Fruit fly (Drosophila melanogaster) whole organism, embryonic: Measurements from ENCODE around the gene CG31219.

Experiments
- Atf3 ChIP-seq: fragments of 200-800 bp; sonication (Bioruptor generic); optimal IDR thresholded peaks from 3 replicates; lab custom pipeline; 2016; ENCODE audit warnings: missing biosample characterization, missing genetic modification characterization
- CG10209 ChIP-seq: fragments of 200-800 bp; sonication (Bioruptor generic); optimal IDR thresholded peaks from 3 replicates; lab custom pipeline; 2017; ENCODE audit warnings: missing biosample characterization, mild to moderate bottlenecking, missing genetic modification characterization, missing genetic modification reagents
- CG10979 ChIP-seq: fragments of 200-800 bp; sonication (Bioruptor generic); optimal IDR thresholded peaks from 2 replicates; lab custom pipeline; 2018; ENCODE audit warnings: missing biosample characterization, mild to moderate bottlenecking, missing genetic modification characterization, moderate library complexity
- CG11456 ChIP-seq: fragments of 200-800 bp; sonication (Bioruptor generic); IDR thresholded peaks from 3 replicates; pipeline ENCODE4 v1.3.6; 2022; ENCODE audit warnings: missing biosample characterization, missing genetic modification characterization
- CG14965 ChIP-seq: fragments of 200-800 bp; sonication (Bioruptor generic); optimal IDR thresholded peaks from 2 replicates; lab custom pipeline; 2016; ENCODE audit warnings: missing biosample characterization, missing genetic modification characterization, borderline replicate concordance
- CG1603 ChIP-seq: fragments of 200-800 bp; sonication (Bioruptor generic); optimal IDR thresholded peaks from 2 replicates; lab custom pipeline; 2019; ENCODE audit warnings: missing biosample characterization, mild to moderate bottlenecking, missing genetic modification characterization, moderate library complexity
- CG17359 ChIP-seq: fragments of 200-800 bp; sonication (Bioruptor generic); optimal IDR thresholded peaks from 3 replicates; lab custom pipeline; 2018; ENCODE audit warnings: missing biosample characterization, mild to moderate bottlenecking, missing genetic modification characterization, moderate library complexity
- CG18262 ChIP-seq: fragments of 200-800 bp; optimal IDR thresholded peaks from 3 replicates; lab custom pipeline; 2019; ENCODE audit warnings: missing biosample characterization, mild to moderate bottlenecking, missing genetic modification characterization, moderate library complexity
- CG2202 ChIP-seq: fragments of 200-800 bp; sonication (Bioruptor generic); optimal IDR thresholded peaks from 2 replicates; lab custom pipeline; 2018; ENCODE audit warnings: missing biosample characterization, mild to moderate bottlenecking, missing genetic modification characterization
- CG3281 ChIP-seq: fragments of 200-800 bp; sonication (Bioruptor generic); optimal IDR thresholded peaks from 3 replicates; lab custom pipeline; 2017; ENCODE audit warnings: missing biosample characterization, mild to moderate bottlenecking, missing genetic modification characterization
- CG3838 ChIP-seq: fragments of 200-800 bp; sonication (Bioruptor generic); optimal IDR thresholded peaks from 3 replicates; lab custom pipeline; 2016; ENCODE audit warnings: missing biosample characterization, missing genetic modification characterization
- CG4328 ChIP-seq: fragments of 200-800 bp; sonication (Bioruptor generic); optimal IDR thresholded peaks from 3 replicates; lab custom pipeline; 2017; ENCODE audit warnings: missing biosample characterization, missing genetic modification reagents, missing genetic modification characterization
- CG6765 ChIP-seq: fragments of 200-800 bp; sonication (Bioruptor generic); optimal IDR thresholded peaks from 3 replicates; lab custom pipeline; 2017; ENCODE audit warnings: missing biosample characterization, mild to moderate bottlenecking, missing genetic modification characterization
- CG7271 ChIP-seq: fragments of 200-800 bp; sonication (Bioruptor generic); optimal IDR thresholded peaks from 2 replicates; lab custom pipeline; 2018; ENCODE audit warnings: missing biosample characterization, mild to moderate bottlenecking, missing genetic modification characterization, moderate library complexity
- CG7963 ChIP-seq: fragments of 200-800 bp; sonication (Bioruptor generic); IDR thresholded peaks from 3 replicates; pipeline ENCODE4 v1.3.6; 2022; ENCODE audit warnings: missing biosample characterization, missing genetic modification characterization; ENCODE audit not compliant: partially characterized antibody
- CG8089 ChIP-seq: fragments of 200-800 bp; sonication (Bioruptor generic); optimal IDR thresholded peaks from 3 replicates; lab custom pipeline; 2016; ENCODE audit warnings: missing biosample characterization, missing genetic modification characterization
- CG8478 ChIP-seq: fragments of >200 bp; optimal IDR thresholded peaks from 2 replicates; lab custom pipeline; 2018
- Hmr ChIP-seq: fragments of 200-800 bp; sonication (Bioruptor generic); optimal IDR thresholded peaks from 3 replicates; lab custom pipeline; 2017; ENCODE audit warnings: mild to moderate bottlenecking, missing biosample characterization, missing genetic modification reagents, missing genetic modification characterization
- Hr78 ChIP-seq, 2 experiments: fragments of 200-800 bp in 1 of 2; fragments of >200 bp in 1 of 2; sonication (Bioruptor generic) in 1 of 2; optimal IDR thresholded peaks; 2 replicates each; lab custom pipeline; 2017 to 2019; ENCODE audit warnings: missing biosample characterization in 2 of 2, missing genetic modification characterization in 2 of 2, mild to moderate bottlenecking in 1 of 2, moderate library complexity in 1 of 2
- MESR4 ChIP-seq: fragments of 200-800 bp; sonication (Bioruptor generic); optimal IDR thresholded peaks from 2 replicates; lab custom pipeline; 2018; ENCODE audit warnings: missing biosample characterization, mild to moderate bottlenecking, missing genetic modification characterization, moderate library complexity
- Oaz ChIP-seq: fragments of 200-800 bp; sonication (Bioruptor generic); IDR thresholded peaks from 2 replicates; pipeline ENCODE4 v1.3.6; 2022; ENCODE audit warnings: missing biosample characterization, missing genetic modification characterization
- Sry-β ChIP-seq: fragments of 200-800 bp; sonication (Bioruptor generic); optimal IDR thresholded peaks from 2 replicates; lab custom pipeline; 2018; ENCODE audit warnings: missing biosample characterization, mild to moderate bottlenecking, missing genetic modification characterization, moderate library complexity
- Trl ChIP-seq, 3 experiments: fragments of >200 bp in 2 of 3; fragments of 200-800 bp in 1 of 3; sonication (Bioruptor generic) in 1 of 3; optimal IDR thresholded peaks; 2 replicates in 1 of 3; 3 replicates in 2 of 3; lab custom pipeline; 2016 to 2017; ENCODE audit warnings: missing biosample characterization in 1 of 3, missing genetic modification characterization in 1 of 3
- Usf ChIP-seq: fragments of 200-800 bp; sonication (Bioruptor generic); optimal IDR thresholded peaks from 2 replicates; lab custom pipeline; 2017; ENCODE audit warnings: missing genotype, missing biosample characterization, missing genetic modification characterization
- br ChIP-seq: fragments of >200 bp; optimal IDR thresholded peaks from 2 replicates; lab custom pipeline; 2017
- chinmo ChIP-seq: fragments of 200-800 bp; sonication (Bioruptor generic); IDR thresholded peaks from 4 replicates; pipeline ENCODE4 v1.3.6; 2022; ENCODE audit warnings: missing biosample characterization, missing genetic modification characterization; ENCODE audit not compliant: partially characterized antibody
- disco-r ChIP-seq: fragments of 200-800 bp; sonication (Bioruptor generic); optimal IDR thresholded peaks from 2 replicates; lab custom pipeline; 2016; ENCODE audit warnings: missing biosample characterization, missing genetic modification characterization
- ftz-f1 ChIP-seq: fragments of 200-800 bp; sonication (Bioruptor generic); optimal IDR thresholded peaks from 2 replicates; lab custom pipeline; 2016; ENCODE audit warnings: missing biosample characterization, missing genetic modification characterization
- grn ChIP-seq: fragments of 200-800 bp; sonication (Bioruptor generic); optimal IDR thresholded peaks from 3 replicates; lab custom pipeline; 2017; ENCODE audit warnings: missing biosample characterization, missing genetic modification characterization
- h ChIP-seq: fragments of >200 bp; optimal IDR thresholded peaks from 2 replicates; lab custom pipeline; 2017
- insv ChIP-seq, 2 experiments: fragments of 200-800 bp; sonication (Bioruptor generic); optimal IDR thresholded peaks; 3 replicates each; lab custom pipeline; 2016 to 2018; ENCODE audit warnings: missing biosample characterization in 2 of 2, missing genetic modification characterization in 2 of 2
- inv ChIP-seq: fragments of 200-800 bp; sonication (Bioruptor generic); IDR thresholded peaks from 2 replicates; pipeline ENCODE4 v1.3.6; 2022; ENCODE audit warnings: missing biosample characterization, missing genetic modification characterization; ENCODE audit not compliant: partially characterized antibody
- lbe ChIP-seq: fragments of 200-800 bp; sonication (Bioruptor generic); optimal IDR thresholded peaks from 2 replicates; lab custom pipeline; 2016; ENCODE audit warnings: missing biosample characterization, mild to moderate bottlenecking, missing genetic modification characterization
- lilli ChIP-seq: fragments of 200-800 bp; sonication (Bioruptor generic); optimal IDR thresholded peaks from 3 replicates; lab custom pipeline; 2016; ENCODE audit warnings: missing biosample characterization, missing genetic modification characterization
- luna ChIP-seq: fragments of 200-800 bp; sonication (Bioruptor generic); optimal IDR thresholded peaks from 2 replicates; lab custom pipeline; 2016; ENCODE audit warnings: missing biosample characterization, missing genetic modification characterization
- phol ChIP-seq: fragments of 200-800 bp; sonication (Bioruptor generic); optimal IDR thresholded peaks from 3 replicates; lab custom pipeline; 2018; ENCODE audit warnings: missing biosample characterization, mild to moderate bottlenecking, missing genetic modification characterization, moderate library complexity
- pzg ChIP-seq: fragments of 200-800 bp; sonication (Bioruptor generic); optimal IDR thresholded peaks from 3 replicates; lab custom pipeline; 2018; ENCODE audit warnings: missing biosample characterization, mild to moderate bottlenecking, missing genetic modification characterization, moderate library complexity
- repo ChIP-seq: fragments of 200-800 bp; sonication (Bioruptor generic); optimal IDR thresholded peaks from 2 replicates; lab custom pipeline; 2016; ENCODE audit warnings: missing biosample characterization, missing genetic modification characterization
- rib ChIP-seq: fragments of 200-800 bp; sonication (Bioruptor generic); IDR thresholded peaks from 2 replicates; pipeline ENCODE4 v1.3.6; 2022; ENCODE audit warnings: missing biosample characterization, missing genetic modification characterization
- sc ChIP-seq, 3 experiments: fragments of >200 bp in 2 of 3; fragments of 200-800 bp in 1 of 3; sonication (Bioruptor generic) in 1 of 3; optimal IDR thresholded peaks; 2 replicates in 2 of 3; 3 replicates in 1 of 3; lab custom pipeline; 2017; ENCODE audit warnings: mild to moderate bottlenecking in 1 of 3, missing biosample characterization in 1 of 3, missing genetic modification characterization in 1 of 3, missing genetic modification reagents in 1 of 3
- sens ChIP-seq: fragments of 200-800 bp; sonication (Bioruptor generic); peaks from one replicate; lab custom pipeline; 2016; ENCODE audit warnings: missing biosample characterization, missing genetic modification characterization
- sisA ChIP-seq: fragments of 200-800 bp; sonication (Bioruptor generic); IDR thresholded peaks from 2 replicates; pipeline ENCODE4 v1.3.6; 2022; ENCODE audit warnings: missing biosample characterization, missing genetic modification characterization
- slou ChIP-seq: fragments of 200-800 bp; sonication (Bioruptor generic); optimal IDR thresholded peaks from 3 replicates; lab custom pipeline; 2016; ENCODE audit warnings: missing biosample characterization, missing genetic modification characterization
- sug ChIP-seq: fragments of 200-800 bp; optimal IDR thresholded peaks from 2 replicates; lab custom pipeline; 2019; ENCODE audit warnings: missing biosample characterization, mild to moderate bottlenecking, missing genetic modification characterization, moderate library complexity
- tna ChIP-seq: fragments of 200-800 bp; sonication (Bioruptor generic); IDR thresholded peaks from 2 replicates; pipeline ENCODE4 v1.3.6; 2022; ENCODE audit warnings: missing biosample characterization, missing genetic modification characterization; ENCODE audit not compliant: partially characterized antibody
- vnd ChIP-seq: fragments of 200-800 bp; sonication (Bioruptor generic); IDR thresholded peaks from 3 replicates; pipeline ENCODE4 v1.3.6; 2022; ENCODE audit warnings: missing biosample characterization, missing genetic modification characterization; ENCODE audit not compliant: partially characterized antibody
- wek ChIP-seq: fragments of 200-800 bp; sonication (Bioruptor generic); optimal IDR thresholded peaks from 3 replicates; lab custom pipeline; 2018; ENCODE audit warnings: missing biosample characterization, mild to moderate bottlenecking, missing genetic modification characterization, moderate library complexity
- zen2 ChIP-seq: fragments of 200-800 bp; sonication (Bioruptor generic); IDR thresholded peaks from 3 replicates; pipeline ENCODE4 v1.3.6; 2022; ENCODE audit warnings: missing biosample characterization, missing genetic modification characterization; ENCODE audit not compliant: partially characterized antibody

CG31219 gene

DNA sequence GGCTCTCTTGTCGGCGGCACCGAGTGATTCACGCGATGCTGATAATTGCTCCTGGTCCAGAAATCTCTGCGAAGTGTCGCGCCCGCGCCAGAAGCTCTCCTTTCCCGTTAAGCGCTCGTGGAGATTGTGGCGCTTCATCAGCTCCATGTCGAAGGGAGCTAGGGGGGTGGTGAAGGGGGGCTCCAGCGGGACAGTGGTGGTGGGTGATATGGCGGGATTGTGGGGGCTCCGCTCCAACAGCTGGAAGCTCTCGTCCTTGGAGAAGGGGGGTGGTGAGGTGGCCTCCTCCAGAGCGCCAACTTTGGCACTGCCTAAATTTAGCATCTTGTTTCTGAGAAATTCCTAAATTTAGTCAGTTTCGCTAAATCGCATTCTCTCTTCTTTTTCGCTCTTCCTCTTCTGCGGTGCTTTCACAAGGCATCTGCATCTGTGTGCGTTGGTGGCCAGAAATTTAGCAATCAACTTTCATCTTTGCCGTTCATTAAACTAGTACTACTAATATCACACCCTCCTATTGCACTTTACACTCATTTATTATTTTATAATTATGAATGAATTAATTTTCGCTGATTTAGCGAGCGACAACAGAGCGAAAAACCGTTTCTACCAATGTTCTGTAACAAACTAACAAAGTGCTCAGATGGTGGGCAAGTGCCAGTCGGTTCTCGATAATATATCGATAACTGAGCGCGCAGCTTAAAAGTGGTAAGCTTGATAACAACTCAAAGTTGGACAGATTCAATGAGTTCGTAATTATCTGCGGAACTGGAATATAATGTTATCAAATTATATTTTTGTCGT lies 8.5 kb upstream of the CG31219 start, which contains the start of gene subdued (continued):
- TF ChIP-seq lilli (no peak), Trl (optimal IDR thresholded peaks at IDR 0.05; lab: Kevin White, UChicago) (peak in 1 of 2 experiments; percentile 20), Trl (GFP tag; optimal IDR thresholded peaks at IDR 0.05; lab: Kevin White, UChicago) (no peak), Hr78 (GFP tag; optimal IDR thresholded peaks at IDR 0.05; lab: Kevin White, UChicago) (no peak), inv (GFP tag; lab: Robert Waterston, UW) (peak; percentile 30; the same call in 1 of the 2 replicates), CG18262 (no peak), tna (GFP tag; lab: Robert Waterston, UW) (no peak), grn (GFP tag; lab: Kevin White, UChicago) (no peak), CG11456 (GFP tag; lab: Robert Waterston, UW) (no peak), Atf3 (GFP tag; lab: Kevin White, UChicago) (no peak), insv (GFP tag; optimal IDR thresholded peaks at IDR 0.05; lab: Kevin White, UChicago) (no peak), Hmr (GFP tag; lab: Kevin White, UChicago) (no peak), luna (GFP tag; lab: Kevin White, UChicago) (no peak), CG8478 (lab: Kevin White, UChicago) (no peak), wek (no peak), CG3838 (no peak), Sry-β (GFP tag; lab: Kevin White, UChicago) (no peak), sens (GFP tag; lab: Kevin White, UChicago) (no peak), CG3281 (GFP tag; lab: Kevin White, UChicago) (no peak), slou (GFP tag; lab: Kevin White, UChicago) (no peak), CG14965 (GFP tag; lab: Kevin White, UChicago) (no peak), h (lab: Kevin White, UChicago) (no peak), disco-r (GFP tag; lab: Kevin White, UChicago) (no peak), sug (peak; percentile 32), Usf (GFP tag; lab: Kevin White, UChicago) (no peak), vnd (GFP tag; lab: Robert Waterston, UW) (no peak), CG17359 (tag; lab: Kevin White, UChicago) (no peak), CG1603 (no peak), lbe (no peak), CG2202 (tag; lab: Kevin White, UChicago) (no peak), ftz-f1 (GFP tag; lab: Kevin White, UChicago) (no peak), Oaz (GFP tag; lab: Robert Waterston, UW) (no peak), CG7963 (GFP tag; lab: Robert Waterston, UW) (no peak), repo (no peak), CG8089 (no peak), CG10979 (tag; lab: Kevin White, UChicago) (no peak), pzg (peak; percentile 11), CG6765 (GFP tag; lab: Kevin White, UChicago) (no peak), sisA (GFP tag; lab: Robert Waterston, UW) (no peak), br (lab: Kevin White, UChicago) (no peak), chinmo (GFP tag; lab: Robert Waterston, UW) (0 out of 4 replicates have a peak, but pooled peaks have one; percentile 30), CG4328 (no peak), CG10209 (GFP tag; lab: Kevin White, UChicago) (no peak), CG7271 (tag; lab: Kevin White, UChicago) (no peak), sc (optimal IDR thresholded peaks at IDR 0.05; lab: Kevin White, UChicago) (no peak), sc (GFP tag; optimal IDR thresholded peaks at IDR 0.05; lab: Kevin White, UChicago) (no peak), zen2 (GFP tag; lab: Robert Waterston, UW) (no peak; the same call in 2 of the 3 replicates), rib (GFP tag; lab: Robert Waterston, UW) (peak; percentile 29; the same call in 1 of the 2 replicates), MESR4 (no peak), phol (tag; lab: Kevin White, UChicago) (no peak)
